Worm (Caenorhabditis elegans): ENCODE results near the gene subs-4.

Gene subs-4

ce11 chrIII:11353499-11353898 is 28.5 kb upstream of the subs-4 start (continued):
- TF ChIP-seq jun-1 (tag; optimal IDR thresholded peaks at IDR 0.05) (no peak), lsy-2 (tag; optimal IDR thresholded peaks at IDR 0.05) (peak in 1 of 2 experiments; percentile 13), snpc-1.2 (GFP tag; IDR thresholded peaks at IDR 0.05) (no peak), lin-38 (GFP tag; IDR thresholded peaks at IDR 0.05) (peak; percentile 45), nhr-11 (tag; optimal IDR thresholded peaks at IDR 0.05) (no peak), dmd-6 (GFP tag; IDR thresholded peaks at IDR 0.05) (peak; percentile 37; the same call in 1 of the 2 replicates), nhr-111 (GFP tag; optimal IDR thresholded peaks at IDR 0.05) (no peak), lin-15B (tag; optimal IDR thresholded peaks at IDR 0.05) (no peak), hmg-1.1 (GFP tag; IDR thresholded peaks at IDR 0.05) (0 out of 2 replicates have a peak, but pooled peaks have one; percentile 37), mxl-2 (GFP tag; conservative IDR thresholded peaks at IDR 0.05) (no peak), mep-1 (tag; optimal IDR thresholded peaks at IDR 0.05) (peak; percentile 37), nhr-42 (GFP tag; IDR thresholded peaks at IDR 0.05) (peak; percentile 44; the same call in 1 of the 2 replicates), nhr-6 (tag; optimal IDR thresholded peaks at IDR 0.05) (no peak), Y105C5A.15 (GFP tag; IDR thresholded peaks at IDR 0.05) (no peak), sdz-12 (GFP tag; optimal IDR thresholded peaks at IDR 0.05) (no peak), fos-1 (tag; optimal IDR thresholded peaks at IDR 0.05) (no peak), zag-1 (tag; optimal IDR thresholded peaks at IDR 0.05) (no peak), lin-39 (tag; optimal IDR thresholded peaks at IDR 0.05) (no peak), mdt-29 (GFP tag; IDR thresholded peaks at IDR 0.05) (0 out of 2 replicates have a peak, but pooled peaks have one; percentile 48), D1046.2 (GFP tag; IDR thresholded peaks at IDR 0.05) (peak; percentile 36; the same call in 1 of the 2 replicates), php-3 (GFP tag; IDR thresholded peaks at IDR 0.05) (no peak), ceh-82 (tag; optimal IDR thresholded peaks at IDR 0.05) (no peak), Y48G9A.11 (GFP tag; IDR thresholded peaks at IDR 0.05) (peak; percentile 53; the same call in 1 of the 2 replicates), unc-62 (GFP tag; optimal IDR thresholded peaks at IDR 0.05 in 1 of 2) (no peak), unc-62 (tag; optimal IDR thresholded peaks at IDR 0.05) (no peak), tra-1 (GFP tag; IDR thresholded peaks at IDR 0.05) (peak; percentile 56; the same call in 1 of the 2 replicates), Y75B8A.6 (GFP tag; IDR thresholded peaks at IDR 0.05) (peak; percentile 59; the same call in 1 of the 2 replicates), R02D3.7 (tag; optimal IDR thresholded peaks at IDR 0.05) (no peak), nhr-76 (tag; optimal IDR thresholded peaks at IDR 0.05) (no peak), gei-8 (GFP tag; optimal IDR thresholded peaks at IDR 0.05) (no peak), arid-1 (GFP tag; conservative IDR thresholded peaks at IDR 0.05) (0 out of 2 replicates have a peak, but pooled peaks have one; percentile 28), egl-43 (GFP tag; IDR thresholded peaks at IDR 0.05) (peak; percentile 78), ceh-62 (tag; optimal IDR thresholded peaks at IDR 0.05) (no peak), nhr-77 (tag; optimal IDR thresholded peaks at IDR 0.05) (no peak), T26A8.4 (GFP tag; IDR thresholded peaks at IDR 0.05) (0 out of 2 replicates have a peak, but pooled peaks have one; percentile 39), dpl-1 (GFP tag; optimal IDR thresholded peaks at IDR 0.05) (no peak), snpc-4 (tag; optimal IDR thresholded peaks at IDR 0.05) (no peak), tag-97 (GFP tag; IDR thresholded peaks at IDR 0.05) (no peak)

DNA sequence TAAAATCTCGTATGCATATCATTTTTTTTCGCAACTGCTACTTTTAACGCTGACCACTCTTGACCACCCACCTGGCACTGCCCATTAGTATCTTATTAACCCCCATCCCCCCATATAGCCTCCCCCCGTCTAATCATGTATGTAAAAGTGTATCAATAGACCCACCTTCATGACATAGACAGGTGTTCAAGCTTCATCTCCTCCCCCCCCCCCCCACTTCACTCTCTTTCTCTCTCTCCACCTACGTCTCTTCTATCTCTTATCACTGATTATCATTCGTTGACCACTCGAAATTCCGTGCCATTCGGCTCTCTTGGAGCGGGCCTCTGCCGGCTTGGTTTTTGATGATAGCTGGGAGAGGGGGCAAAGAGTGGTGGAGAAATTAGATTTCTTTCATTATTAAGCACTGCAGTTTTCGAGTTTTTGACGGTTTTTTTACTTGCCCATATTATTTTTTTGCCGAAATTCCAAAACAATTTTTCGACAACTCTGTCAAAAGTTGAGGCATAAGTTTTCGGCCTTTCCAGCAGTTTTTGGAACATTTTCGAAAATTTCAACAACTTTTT is 26.2 kb upstream of the subs-4 start:
- no peak for TF ChIP-seq F49E8.2 (tag; optimal IDR thresholded peaks at IDR 0.05; ENCODE audit: borderline replicate concordance)
- no peak for TF ChIP-seq madf-5 (GFP tag; IDR thresholded peaks at IDR 0.05)
- TF ChIP-seq snpc-1.2 (GFP tag; IDR thresholded peaks at IDR 0.05), result no peak
- no peak for TF ChIP-seq ceh-82 (tag; optimal IDR thresholded peaks at IDR 0.05)
- TF ChIP-seq dve-1 (tag; optimal IDR thresholded peaks at IDR 0.05; ENCODE audit: insufficient read depth), result peak; percentile 10
- no peak for TF ChIP-seq daf-16 (GFP tag; optimal IDR thresholded peaks at IDR 0.05)
- TF ChIP-seq daf-16 (tag; optimal IDR thresholded peaks at IDR 0.05), result peak; percentile 31
- peak; percentile 40 for TF ChIP-seq hlh-11 (tag; optimal IDR thresholded peaks at IDR 0.05)
- TF ChIP-seq mxl-3 (GFP tag; optimal IDR thresholded peaks at IDR 0.05), result peak; percentile 59
- TF ChIP-seq fos-1 (tag; optimal IDR thresholded peaks at IDR 0.05), result no peak
- TF ChIP-seq zag-1 (tag; optimal IDR thresholded peaks at IDR 0.05), result no peak
